ENCODE assay signal across 5 fruit fly cellular contexts in the genomic region with DNA sequence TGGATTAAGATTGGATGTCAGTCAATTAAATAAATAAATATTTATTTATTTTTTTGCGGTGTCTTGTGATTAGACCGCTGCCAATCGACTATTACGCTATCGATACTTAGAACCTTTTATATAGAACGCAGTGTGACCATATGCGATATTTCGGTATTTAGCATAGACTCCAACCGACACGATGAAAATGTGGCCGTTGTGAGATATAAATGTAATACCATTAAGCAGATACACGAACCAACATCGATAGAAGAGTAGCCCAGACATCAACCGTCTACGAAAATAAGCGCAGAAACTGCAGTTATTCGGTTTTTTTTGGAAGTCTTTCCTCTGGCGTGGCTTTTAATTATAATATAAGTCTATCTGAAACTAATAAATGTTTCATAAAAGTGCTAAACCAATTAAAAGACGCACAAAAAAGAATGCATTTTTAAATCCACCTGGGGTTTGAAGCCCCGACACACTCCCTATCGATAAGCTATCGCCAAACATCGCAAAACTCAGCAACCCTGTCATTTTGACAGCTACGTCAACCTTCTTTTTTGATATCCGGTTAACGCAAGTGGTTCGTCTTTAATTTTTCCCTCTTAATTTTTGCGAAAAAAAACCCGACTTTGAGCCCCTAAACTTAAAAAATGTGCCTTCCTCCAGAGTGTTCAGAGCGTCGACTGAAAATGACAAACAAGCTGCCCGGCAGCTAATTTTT.
TF ChIP-seq lines count a peak whose summit lies in the region.

A gene (minus strand): TSS at position 142 of the 706 bp plus-strand sequence.
A gene (plus strand): TSS at position 533 of the 706 bp plus-strand sequence.

- TF ChIP-seq CTCF in whole organism, embryonic (GFP tag; optimal IDR thresholded peaks at IDR 0.05; lab: Kevin White, UChicago), result peak; percentile 37

TF ChIP-seq in whole organism, adult, 20 proteins besides CTCF, POLR2A, EP300 and RAD21 (continues in another document):
- TF ChIP-seq Clk (GFP tag; optimal IDR thresholded peaks at IDR 0.05; lab: Kevin White, UChicago) (no peak), Hr96 (GFP tag; optimal IDR thresholded peaks at IDR 0.05; lab: Kevin White, UChicago) (no peak), pad (GFP tag; optimal IDR thresholded peaks at IDR 0.05; lab: Kevin White, UChicago) (peak; percentile 66), CG33017 (tag; optimal IDR thresholded peaks at IDR 0.05; lab: Kevin White, UChicago) (no peak), CG7045 (GFP tag; optimal IDR thresholded peaks at IDR 0.05; lab: Kevin White, UChicago) (peak; percentile 24), Crg-1 (GFP tag; optimal IDR thresholded peaks at IDR 0.05; lab: Kevin White, UChicago) (peak; percentile 84), toe (GFP tag; optimal IDR thresholded peaks at IDR 0.05; lab: Kevin White, UChicago) (no peak), Mnt (GFP tag; optimal IDR thresholded peaks at IDR 0.05; lab: Kevin White, UChicago) (peak; percentile 81), CG14711 (tag; optimal IDR thresholded peaks at IDR 0.05; lab: Kevin White, UChicago) (peak; percentile 96), ovo (GFP tag; optimal IDR thresholded peaks at IDR 0.05; lab: Kevin White, UChicago) (peak; percentile 77), bab1 (GFP tag; optimal IDR thresholded peaks at IDR 0.05; lab: Kevin White, UChicago) (peak; percentile 43), CG1620 (GFP tag; optimal IDR thresholded peaks at IDR 0.05; lab: Kevin White, UChicago) (peak; percentile 64), kay (GFP tag; lab: Kevin White, UChicago; ENCODE audit: borderline replicate concordance) (no peak), cic (GFP tag; optimal IDR thresholded peaks at IDR 0.05; lab: Kevin White, UChicago) (no peak), cnc (optimal IDR thresholded peaks at IDR 0.05; lab: Kevin White, UChicago) (no peak), CG5204 (GFP tag; optimal IDR thresholded peaks at IDR 0.05; lab: Kevin White, UChicago) (no peak)

TF ChIP-seq in whole organism, embryonic, 481 proteins besides CTCF, POLR2A, EP300 and RAD21 (continues in another document):
- TF ChIP-seq CG12942 (GFP tag; optimal IDR thresholded peaks at IDR 0.05; lab: Kevin White, UChicago), result no peak
- no peak for TF ChIP-seq sc (optimal IDR thresholded peaks at IDR 0.05; lab: Kevin White, UChicago)
- TF ChIP-seq sc (GFP tag; optimal IDR thresholded peaks at IDR 0.05; lab: Kevin White, UChicago), result peak; percentile 52
- no peak for TF ChIP-seq Doc2 (GFP tag; IDR thresholded peaks at IDR 0.05; lab: Robert Waterston, UW)
- TF ChIP-seq sisA (GFP tag; IDR thresholded peaks at IDR 0.05; lab: Robert Waterston, UW), result no peak
- TF ChIP-seq Camta (GFP tag; optimal IDR thresholded peaks at IDR 0.05; lab: Kevin White, UChicago), result peak; percentile 59
- no peak for TF ChIP-seq prd (optimal IDR thresholded peaks at IDR 0.05; lab: Kevin White, UChicago)
- peak; percentile 5; the same call in 1 of the 3 replicates for TF ChIP-seq prd (GFP tag; IDR thresholded peaks at IDR 0.05; lab: Robert Waterston, UW)
- TF ChIP-seq Dip3 (GFP tag; optimal IDR thresholded peaks at IDR 0.05; lab: Kevin White, UChicago), result no peak
- TF ChIP-seq Fer2 (tag; optimal IDR thresholded peaks at IDR 0.05; lab: Kevin White, UChicago), result no peak
- TF ChIP-seq Fer1 (GFP tag; optimal IDR thresholded peaks at IDR 0.05; lab: Kevin White, UChicago), result peak; percentile 67
- peak; percentile 49; the same call in 2 of the 3 replicates for TF ChIP-seq HLH4C (GFP tag; IDR thresholded peaks at IDR 0.05; lab: Robert Waterston, UW; ENCODE audit: partially characterized antibody)
- TF ChIP-seq hth (optimal IDR thresholded peaks at IDR 0.05; lab: Kevin White, UChicago), result no peak
- peak; percentile 17 for TF ChIP-seq az2 (GFP tag; optimal IDR thresholded peaks at IDR 0.05; lab: Kevin White, UChicago)
- peak; percentile 50 for TF ChIP-seq Myb (GFP tag; optimal IDR thresholded peaks at IDR 0.05; lab: Kevin White, UChicago)
- TF ChIP-seq CG15514 (GFP tag; optimal IDR thresholded peaks at IDR 0.05; lab: Kevin White, UChicago), result peak; percentile 64

TF ChIP-seq in whole organism, prepupa, 60 proteins besides CTCF, POLR2A, EP300 and RAD21 (continues in another document):
- TF ChIP-seq CG6792 (GFP tag; optimal IDR thresholded peaks at IDR 0.05; lab: Kevin White, UChicago) (peak; percentile 37), lz (GFP tag; optimal IDR thresholded peaks at IDR 0.05; lab: Kevin White, UChicago) (peak; percentile 70), CG9139 (GFP tag; optimal IDR thresholded peaks at IDR 0.05; lab: Kevin White, UChicago) (no peak), Eip75B (GFP tag; optimal IDR thresholded peaks at IDR 0.05; lab: Kevin White, UChicago) (peak; percentile 16), CG16779 (tag; optimal IDR thresholded peaks at IDR 0.05; lab: Kevin White, UChicago) (no peak), Blimp-1 (GFP tag; optimal IDR thresholded peaks at IDR 0.05; lab: Kevin White, UChicago) (peak; percentile 24), Hr39 (GFP tag; optimal IDR thresholded peaks at IDR 0.05; lab: Kevin White, UChicago) (peak; percentile 50), CG3032 (tag; optimal IDR thresholded peaks at IDR 0.05; lab: Kevin White, UChicago) (no peak), CG6276 (GFP tag; optimal IDR thresholded peaks at IDR 0.05; lab: Kevin White, UChicago) (no peak), Sox15 (GFP tag; optimal IDR thresholded peaks at IDR 0.05; lab: Kevin White, UChicago) (no peak), fd85E (GFP tag; optimal IDR thresholded peaks at IDR 0.05; lab: Kevin White, UChicago) (no peak), CG34406 (GFP tag; optimal IDR thresholded peaks at IDR 0.05; lab: Kevin White, UChicago) (peak; percentile 54), CG3919 (GFP tag; optimal IDR thresholded peaks at IDR 0.05; lab: Kevin White, UChicago) (peak; percentile 53), topi (GFP tag; optimal IDR thresholded peaks at IDR 0.05; lab: Kevin White, UChicago) (peak; percentile 54), Hr4 (GFP tag; optimal IDR thresholded peaks at IDR 0.05; lab: Kevin White, UChicago) (no peak), OdsH (GFP tag; optimal IDR thresholded peaks at IDR 0.05; lab: Kevin White, UChicago) (no peak), fkh (GFP tag; optimal IDR thresholded peaks at IDR 0.05; lab: Kevin White, UChicago) (peak; percentile 51), Sox102F (GFP tag; optimal IDR thresholded peaks at IDR 0.05; lab: Kevin White, UChicago) (peak; percentile 46)

TF ChIP-seq in whole organism, pupa, 21 proteins besides CTCF, POLR2A, EP300 and RAD21:
- TF ChIP-seq CG12605 (GFP tag; IDR thresholded peaks at IDR 0.05; lab: Robert Waterston, UW) (0 out of 2 replicates have a peak, but pooled peaks have one; percentile 18), gl (tag; optimal IDR thresholded peaks at IDR 0.05; lab: Kevin White, UChicago) (peak; percentile 1), CG34367 (tag; optimal IDR thresholded peaks at IDR 0.05; lab: Kevin White, UChicago) (peak; percentile 38), EcR (GFP tag; optimal IDR thresholded peaks at IDR 0.05; lab: Kevin White, UChicago) (no peak), CG8159 (tag; optimal IDR thresholded peaks at IDR 0.05; lab: Kevin White, UChicago) (no peak), Pif1A (GFP tag; optimal IDR thresholded peaks at IDR 0.05; lab: Kevin White, UChicago) (peak; percentile 32), Snoo (tag; optimal IDR thresholded peaks at IDR 0.05; lab: Kevin White, UChicago) (peak; percentile 55)

TF ChIP-seq in whole organism, wandering third instar larva, 38 proteins besides CTCF, POLR2A, EP300 and RAD21 (continues in another document):
- TF ChIP-seq Hr83 (GFP tag; optimal IDR thresholded peaks at IDR 0.05; lab: Kevin White, UChicago; ENCODE audit: poor library complexity, severe bottlenecking), result peak; percentile 44
- TF ChIP-seq pan (optimal IDR thresholded peaks at IDR 0.05; lab: Kevin White, UChicago), result no peak
- TF ChIP-seq Dif (GFP tag; optimal IDR thresholded peaks at IDR 0.05; lab: Kevin White, UChicago; ENCODE audit: partially characterized antibody), result no peak
- peak; percentile 66 for TF ChIP-seq Sp1 (GFP tag; optimal IDR thresholded peaks at IDR 0.05; lab: Kevin White, UChicago)
- no peak for TF ChIP-seq dl (GFP tag; optimal IDR thresholded peaks at IDR 0.05; lab: Kevin White, UChicago; ENCODE audit: insufficient read depth in 1 of 2, partially characterized antibody in 2 of 2)
- peak; percentile 37 for TF ChIP-seq psq (GFP tag; optimal IDR thresholded peaks at IDR 0.05; lab: Kevin White, UChicago)
- TF ChIP-seq GATAd (GFP tag; optimal IDR thresholded peaks at IDR 0.05; lab: Kevin White, UChicago), result no peak
- peak; percentile 69 for TF ChIP-seq rgr (GFP tag; optimal IDR thresholded peaks at IDR 0.05; lab: Kevin White, UChicago)
- peak; percentile 4 for TF ChIP-seq woc (GFP tag; optimal IDR thresholded peaks at IDR 0.05; lab: Kevin White, UChicago)
- TF ChIP-seq h (GFP tag; optimal IDR thresholded peaks at IDR 0.05; lab: Kevin White, UChicago), result peak; percentile 46
- TF ChIP-seq Myc (optimal IDR thresholded peaks at IDR 0.05; lab: Kevin White, UChicago), result peak; percentile 60
- no peak for TF ChIP-seq usp (GFP tag; optimal IDR thresholded peaks at IDR 0.05; lab: Kevin White, UChicago)
- no peak for TF ChIP-seq lola (GFP tag; optimal IDR thresholded peaks at IDR 0.05; lab: Kevin White, UChicago)
- TF ChIP-seq br (GFP tag; optimal IDR thresholded peaks at IDR 0.05; lab: Kevin White, UChicago), result peak; percentile 48
- no peak for TF ChIP-seq Vsx2 (GFP tag; optimal IDR thresholded peaks at IDR 0.05; lab: Kevin White, UChicago; ENCODE audit: partially characterized antibody)
- TF ChIP-seq sv (GFP tag; optimal IDR thresholded peaks at IDR 0.05; lab: Kevin White, UChicago), result peak; percentile 39
- TF ChIP-seq fru (GFP tag; optimal IDR thresholded peaks at IDR 0.05; lab: Kevin White, UChicago), result peak; percentile 42
- no peak for TF ChIP-seq CrebA (GFP tag; optimal IDR thresholded peaks at IDR 0.05; lab: Kevin White, UChicago; ENCODE audit: borderline replicate concordance)
- peak; percentile 65 for TF ChIP-seq brk (GFP tag; optimal IDR thresholded peaks at IDR 0.05; lab: Kevin White, UChicago)
- TF ChIP-seq OdsH (GFP tag; optimal IDR thresholded peaks at IDR 0.05; lab: Kevin White, UChicago), result peak; percentile 39
- TF ChIP-seq CG9705 (GFP tag; optimal IDR thresholded peaks at IDR 0.05; lab: Kevin White, UChicago), result peak; percentile 50
- peak; percentile 10 for TF ChIP-seq Hnf4 (GFP tag; optimal IDR thresholded peaks at IDR 0.05; lab: Kevin White, UChicago)
- no peak for TF ChIP-seq N (GFP tag; optimal IDR thresholded peaks at IDR 0.05; lab: Kevin White, UChicago)
- TF ChIP-seq ey (GFP tag; optimal IDR thresholded peaks at IDR 0.05; lab: Kevin White, UChicago), result no peak
- TF ChIP-seq foxo (GFP tag; optimal IDR thresholded peaks at IDR 0.05; lab: Kevin White, UChicago), result peak in 1 of 2 experiments; percentile 34
- no peak for TF ChIP-seq tai (GFP tag; optimal IDR thresholded peaks at IDR 0.05; lab: Kevin White, UChicago)
- TF ChIP-seq Hr78 (GFP tag; optimal IDR thresholded peaks at IDR 0.05; lab: Kevin White, UChicago), result no peak
- TF ChIP-seq sage (GFP tag; optimal IDR thresholded peaks at IDR 0.05; lab: Kevin White, UChicago), result peak; percentile 12
- TF ChIP-seq Abd-B (GFP tag; optimal IDR thresholded peaks at IDR 0.05; lab: Kevin White, UChicago), result no peak
- TF ChIP-seq dsf (GFP tag; optimal IDR thresholded peaks at IDR 0.05; lab: Kevin White, UChicago; ENCODE audit: borderline replicate concordance), result no peak
